Worm (Caenorhabditis elegans) whole organism, mixed stage, embryonic: ENCODE results near the gene F13A7.12.

Experiments
- ces-1 ChIP-seq: fragments of 150-350 bp; optimal IDR thresholded peaks from 2 replicates; lab custom pipeline; 2014; ENCODE audit warnings: missing biosample characterization, missing genetic modification reagents, missing genetic modification characterization
- lin-13 ChIP-seq: fragments of 150-350 bp; optimal IDR thresholded peaks from 2 replicates; lab custom pipeline; 2014; ENCODE audit warnings: missing biosample characterization, missing genetic modification characterization
- nhr-12 ChIP-seq: fragments of 150-350 bp; optimal IDR thresholded peaks from 2 replicates; lab custom pipeline; 2014; ENCODE audit warnings: missing biosample characterization, missing genetic modification characterization
- snpc-4 ChIP-seq: fragments of 150-350 bp; optimal IDR thresholded peaks from 2 replicates; lab custom pipeline; 2014; ENCODE audit warnings: missing biosample characterization, missing genetic modification characterization
- tbx-8 ChIP-seq: fragments of 200-800 bp; sonication (Bioruptor generic); optimal IDR thresholded peaks from 2 replicates; lab custom pipeline; 2018; ENCODE audit warnings: mild to moderate bottlenecking, missing genetic modification characterization, moderate library complexity, missing compliant biosample characterization
- unc-62 ChIP-seq: fragments of 150-350 bp; optimal IDR thresholded peaks from 2 replicates; lab custom pipeline; 2014; ENCODE audit warnings: missing biosample characterization, missing genetic modification reagents, missing genetic modification characterization

ce11 chrV:16377849-16378248 is 18.0 kb upstream of the F13A7.12 start, which contains the start of gene F13A7.1:
- TF ChIP-seq lin-13 = no peak
- no peak for TF ChIP-seq nhr-12 (tag; lab: Kevin White, UChicago)
- TF ChIP-seq unc-62 (GFP tag; lab: Kevin White, UChicago) = no peak
- TF ChIP-seq ces-1 = no peak
- no peak for TF ChIP-seq snpc-4 (tag; lab: Kevin White, UChicago)
- no peak for TF ChIP-seq tbx-8 (GFP tag; lab: Kevin White, UChicago)
